Fruit fly (Drosophila melanogaster) whole organism: ENCODE results near the gene CG31473.

ENCODE experiments used
- Dll ChIP-seq: fragments of >200 bp; optimal IDR thresholded peaks from 2 replicates; lab custom pipeline; 2017
- psq ChIP-seq: fragments of >200 bp; optimal IDR thresholded peaks from 2 replicates; lab custom pipeline; 2017

dm6 chr3R:7804332-7804731 is 7.3 kb upstream of the CG31473 start, which contains the start of gene CG18268:
- TF ChIP-seq Dll (lab: Kevin White, UChicago) (no peak), psq (lab: Kevin White, UChicago) (no peak)
